Worm (Caenorhabditis elegans): ENCODE data around the gene mak-2.

ce11 chrIV:935725-936124 is 50.6 kb downstream of the mak-2 start, which contains the start of gene F58H7.1:
- no peak for TF ChIP-seq nfya-1 (tag; optimal IDR thresholded peaks at IDR 0.05)
- TF ChIP-seq ceh-9 (tag; optimal IDR thresholded peaks at IDR 0.05): no peak
- no peak for TF ChIP-seq sdc-2 (tag; optimal IDR thresholded peaks at IDR 0.05)
- no peak for TF ChIP-seq fkh-10 (GFP tag; optimal IDR thresholded peaks at IDR 0.05)
